Fruit fly (Drosophila melanogaster): Measurements from ENCODE around the gene CAH2.

Gene CAH2

DNA sequence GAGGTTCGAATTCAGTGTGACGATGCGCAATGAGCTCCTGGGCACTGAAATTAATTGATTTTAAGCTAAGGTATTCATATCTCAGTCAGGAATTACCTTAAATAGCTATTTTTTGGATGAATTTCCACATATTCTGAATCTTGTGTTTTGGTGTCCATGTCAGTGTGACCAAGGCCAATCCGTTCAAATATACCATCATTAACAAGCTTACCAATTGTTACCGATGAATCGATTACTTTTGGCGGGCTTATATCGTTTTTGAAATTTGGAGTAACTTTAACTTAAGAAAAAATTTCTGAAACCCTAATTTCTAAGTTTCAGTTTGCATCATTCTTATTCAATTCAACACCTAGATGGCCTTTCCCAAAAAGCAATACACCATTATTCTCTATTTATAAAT, 28.4 kb downstream of the CAH2 start, which contains the start of gene Tsen54:
Gene Tsen54 (minus strand): TSS at position 175 of the 400 bp plus-strand sequence.
- TF ChIP-seq Sin3A (optimal IDR thresholded peaks at IDR 0.05) (no peak), psq (optimal IDR thresholded peaks at IDR 0.05) (no peak)

DNA sequence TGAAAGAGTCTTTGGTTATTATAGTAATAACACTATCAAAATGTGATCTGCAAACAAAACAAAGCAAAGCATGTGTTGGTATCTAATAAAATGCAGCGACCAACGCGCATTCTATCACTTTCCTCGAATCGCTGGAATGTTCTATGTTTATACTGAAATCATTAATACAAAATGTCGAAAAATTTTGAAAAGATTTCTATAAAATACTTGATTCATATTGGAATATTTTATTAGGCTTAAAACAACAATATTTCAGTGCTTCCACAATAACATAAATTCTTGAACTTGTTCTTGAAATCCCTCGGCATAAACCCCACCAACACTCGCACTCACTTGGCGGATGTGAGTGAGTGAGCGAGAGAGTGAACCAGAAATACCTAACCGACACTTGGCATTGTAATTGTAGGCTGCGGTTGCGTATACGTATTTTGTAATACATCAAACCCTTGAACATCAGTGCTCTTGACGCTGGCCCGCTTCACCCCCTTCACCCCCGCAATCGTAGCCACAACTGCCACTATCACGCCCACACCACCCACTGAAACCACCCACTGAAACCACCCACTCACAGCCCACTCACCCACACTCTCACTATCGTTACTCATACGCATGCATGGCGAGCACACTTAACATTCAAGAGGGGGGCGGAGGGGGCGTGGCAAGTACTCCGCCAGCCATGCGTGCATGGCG, 45.7 kb downstream of the CAH2 start:
- no peak for TF ChIP-seq h (optimal IDR thresholded peaks at IDR 0.05)
- no peak for TF ChIP-seq ttk (optimal IDR thresholded peaks at IDR 0.05)
- no peak for TF ChIP-seq insv (optimal IDR thresholded peaks at IDR 0.05)
- TF ChIP-seq Myc (optimal IDR thresholded peaks at IDR 0.05) = no peak
- TF ChIP-seq psq (optimal IDR thresholded peaks at IDR 0.05) = no peak
- TF ChIP-seq Sin3A (optimal IDR thresholded peaks at IDR 0.05) = no peak

DNA sequence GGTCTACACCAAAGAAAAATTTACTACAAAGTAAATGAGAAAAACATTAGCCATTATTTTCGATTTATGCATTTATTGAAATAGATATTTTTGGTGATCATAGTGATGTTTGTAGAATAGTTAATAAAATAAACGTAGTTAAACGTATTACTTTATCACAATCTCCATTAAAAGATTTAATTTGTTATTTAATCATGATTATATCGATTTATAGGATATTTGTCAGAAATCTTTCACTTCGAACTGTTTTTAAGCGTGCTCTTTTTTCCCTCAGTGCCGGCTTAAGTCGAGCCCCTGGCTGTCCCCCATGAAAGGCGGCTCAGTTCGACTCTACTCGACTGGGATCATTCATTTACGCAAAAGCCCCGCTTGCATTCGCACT, 46.2 kb downstream of the CAH2 start:
- TF ChIP-seq h (optimal IDR thresholded peaks at IDR 0.05) (no peak), ttk (optimal IDR thresholded peaks at IDR 0.05) (no peak), insv (optimal IDR thresholded peaks at IDR 0.05) (no peak), psq (optimal IDR thresholded peaks at IDR 0.05) (no peak), Myc (optimal IDR thresholded peaks at IDR 0.05) (no peak), Sin3A (optimal IDR thresholded peaks at IDR 0.05) (no peak)

DNA sequence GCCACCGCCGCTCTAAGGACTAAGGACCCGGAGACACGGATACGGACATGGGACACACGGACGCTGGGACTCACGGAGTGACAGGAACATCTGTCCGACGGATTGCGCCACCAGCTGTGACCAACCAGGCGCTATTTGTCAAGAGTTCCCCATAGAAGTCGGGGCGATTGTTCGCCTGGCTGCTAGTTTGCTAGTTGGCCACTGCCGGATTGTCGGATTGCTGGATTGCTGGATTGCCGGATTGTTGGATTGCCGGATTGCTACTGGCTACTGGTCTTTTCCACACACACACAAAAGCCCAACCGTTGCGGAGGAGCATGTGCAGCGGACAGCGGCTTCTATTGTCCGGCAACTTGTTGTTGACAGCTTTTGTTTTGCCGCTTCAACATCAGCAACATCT, 49.8 kb downstream of the CAH2 start:
- TF ChIP-seq insv (optimal IDR thresholded peaks at IDR 0.05) = no peak
- TF ChIP-seq ttk (optimal IDR thresholded peaks at IDR 0.05) = no peak
- TF ChIP-seq Sin3A (optimal IDR thresholded peaks at IDR 0.05) = no peak
- TF ChIP-seq psq (optimal IDR thresholded peaks at IDR 0.05) = no peak
- no peak for TF ChIP-seq h (optimal IDR thresholded peaks at IDR 0.05)
- no peak for TF ChIP-seq Myc (optimal IDR thresholded peaks at IDR 0.05)
